Fruit fly (Drosophila melanogaster) S2 (cell line): ENCODE measurements around the gene CG46523.

Experiments used
- CG8478 ChIP-seq: fragments of >200 bp; optimal IDR thresholded peaks from 2 replicates; lab custom pipeline; 2018
- CTCF ChIP-seq, 2 experiments: fragments of >200 bp; optimal IDR thresholded peaks; 2 replicates each; lab custom pipeline; 2018

CG46523 gene

DNA sequence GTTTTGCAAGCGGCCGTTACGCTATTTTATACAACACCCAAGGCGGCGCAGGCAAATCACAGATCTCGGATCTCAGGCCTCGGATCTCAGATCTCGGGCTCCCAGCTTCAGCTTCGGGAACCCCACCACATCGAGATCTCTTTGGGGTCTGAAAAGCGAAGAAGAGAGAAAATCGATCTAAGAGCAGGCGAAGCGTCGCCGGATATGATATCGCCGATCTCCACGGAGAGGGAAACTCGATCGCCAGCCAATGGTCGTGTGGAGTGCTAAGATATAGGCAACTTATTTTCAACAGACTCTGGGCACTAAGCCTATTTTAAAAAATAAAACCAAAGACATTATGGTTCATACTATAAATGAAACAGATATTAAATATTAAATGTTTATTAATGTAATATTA lies at the start of gene CG46523, which contains the start of gene CG5687:
Gene CG46523 (minus strand): TSS at position 337 of the 400 bp plus-strand sequence.
Gene CG5687 (minus strand): TSS at position 337 of the 400 bp plus-strand sequence.
- TF ChIP-seq CTCF (optimal IDR thresholded peaks at IDR 0.05; lab: Kevin White, UChicago) (no peak), CG8478 (lab: Kevin White, UChicago) (no peak)

- no peak for TF ChIP-seq CTCF (optimal IDR thresholded peaks at IDR 0.05; lab: Kevin White, UChicago)
- no peak for TF ChIP-seq CG8478 (lab: Kevin White, UChicago)
These were observed 46.5 kb upstream of the CG46523 start for dm6 chr3L:1985406-1985805.

DNA sequence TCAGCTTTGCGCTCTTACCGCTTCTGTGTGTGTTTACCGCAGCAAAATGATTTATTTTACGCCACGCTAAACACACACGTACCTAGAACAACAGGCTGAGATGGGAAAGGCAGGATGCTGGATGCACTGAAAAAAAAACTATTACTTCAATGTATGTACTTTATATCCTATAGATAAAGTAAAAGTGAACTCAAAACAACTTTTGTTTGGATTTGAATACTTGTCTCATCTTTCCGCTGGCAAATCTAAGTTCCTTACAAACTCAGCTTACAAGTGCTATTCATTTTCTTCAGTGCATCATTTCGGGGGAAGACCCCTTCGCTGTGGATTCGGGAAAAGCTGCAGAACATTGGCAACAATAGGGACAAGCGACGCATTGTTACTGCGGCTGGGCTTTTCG lies 37.9 kb upstream of the CG46523 start:
- no peak for TF ChIP-seq CTCF (optimal IDR thresholded peaks at IDR 0.05; lab: Kevin White, UChicago)

- no peak for TF ChIP-seq CG8478 (lab: Kevin White, UChicago)
- TF ChIP-seq CTCF (optimal IDR thresholded peaks at IDR 0.05; lab: Kevin White, UChicago) = no peak
These were observed 32.3 kb upstream of the CG46523 start, which contains the start of the genes CG11815 and acs for dm6 chr3L:1971103-1971742. Gene CG11815, minus strand, starts transcription at chr3L:1971200. Gene acs, plus strand, starts transcription at chr3L:1971638.

DNA sequence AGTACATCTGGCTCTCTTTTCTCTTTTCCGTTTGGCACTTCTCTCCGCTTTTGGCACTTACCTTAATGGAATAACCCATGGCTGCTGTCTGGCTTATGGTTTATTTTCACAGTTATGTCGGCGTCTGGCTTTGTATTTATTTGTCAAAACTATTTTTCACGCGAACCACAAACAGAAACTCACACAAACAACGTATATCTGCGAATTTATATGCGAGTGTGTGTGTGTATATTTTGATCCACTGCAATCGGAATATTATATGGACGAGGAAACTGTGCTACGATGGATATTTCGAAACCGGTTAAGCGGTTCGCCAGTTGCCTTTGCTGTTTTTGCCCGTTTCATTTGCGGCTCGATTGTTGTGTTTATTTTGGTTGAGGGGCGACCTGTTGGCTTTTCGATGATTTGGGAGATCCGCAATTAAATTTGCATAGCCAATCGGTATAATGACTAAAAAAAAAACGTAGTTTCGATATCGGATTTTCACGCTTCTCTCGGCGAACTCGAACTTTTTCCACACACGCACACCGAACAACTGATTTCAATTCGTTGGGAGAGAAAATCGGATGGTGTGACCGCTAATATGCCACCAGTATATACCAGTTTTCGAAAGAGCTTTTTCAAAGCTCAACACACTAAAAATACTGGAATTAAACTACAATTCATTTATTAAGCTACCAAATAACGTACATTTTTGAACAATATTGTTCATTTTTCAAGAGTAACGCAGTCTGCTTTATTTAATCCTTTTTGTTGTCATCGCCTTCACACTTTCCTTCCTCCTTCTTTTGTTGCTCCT lies 30.8 kb upstream of the CG46523 start, which contains the start of gene CG1927:
Gene CG1927 (minus strand): TSS at position 541 of the 799 bp plus-strand sequence.
- TF ChIP-seq CG8478 (lab: Kevin White, UChicago) = no peak
- no peak for TF ChIP-seq CTCF (optimal IDR thresholded peaks at IDR 0.05; lab: Kevin White, UChicago)

dm6 chr3L:1968805-1969378 lies 30.0 kb upstream of the CG46523 start:
- no peak for TF ChIP-seq CTCF (optimal IDR thresholded peaks at IDR 0.05; lab: Kevin White, UChicago)
- TF ChIP-seq CG8478 (lab: Kevin White, UChicago) = no peak

DNA sequence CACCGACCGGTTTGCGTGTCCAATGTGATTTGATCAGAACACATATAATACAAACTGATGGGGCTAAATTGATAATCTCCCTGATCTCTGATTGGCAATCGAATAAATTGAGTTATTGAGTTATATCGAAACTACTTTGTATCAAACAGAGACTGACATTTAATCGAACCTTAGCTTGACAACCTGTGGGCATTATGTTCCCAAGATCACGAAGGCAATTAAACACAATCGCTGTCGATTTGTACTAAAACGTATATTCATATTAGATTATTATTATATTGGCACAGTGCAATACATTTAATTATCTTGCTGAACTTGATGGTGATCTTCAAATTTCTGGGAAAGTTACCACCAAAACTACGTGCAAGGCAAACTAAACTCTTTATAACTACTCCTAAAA lies 29.5 kb upstream of the CG46523 start:
- no peak for TF ChIP-seq CG8478 (lab: Kevin White, UChicago)
- no peak for TF ChIP-seq CTCF (optimal IDR thresholded peaks at IDR 0.05; lab: Kevin White, UChicago)

DNA sequence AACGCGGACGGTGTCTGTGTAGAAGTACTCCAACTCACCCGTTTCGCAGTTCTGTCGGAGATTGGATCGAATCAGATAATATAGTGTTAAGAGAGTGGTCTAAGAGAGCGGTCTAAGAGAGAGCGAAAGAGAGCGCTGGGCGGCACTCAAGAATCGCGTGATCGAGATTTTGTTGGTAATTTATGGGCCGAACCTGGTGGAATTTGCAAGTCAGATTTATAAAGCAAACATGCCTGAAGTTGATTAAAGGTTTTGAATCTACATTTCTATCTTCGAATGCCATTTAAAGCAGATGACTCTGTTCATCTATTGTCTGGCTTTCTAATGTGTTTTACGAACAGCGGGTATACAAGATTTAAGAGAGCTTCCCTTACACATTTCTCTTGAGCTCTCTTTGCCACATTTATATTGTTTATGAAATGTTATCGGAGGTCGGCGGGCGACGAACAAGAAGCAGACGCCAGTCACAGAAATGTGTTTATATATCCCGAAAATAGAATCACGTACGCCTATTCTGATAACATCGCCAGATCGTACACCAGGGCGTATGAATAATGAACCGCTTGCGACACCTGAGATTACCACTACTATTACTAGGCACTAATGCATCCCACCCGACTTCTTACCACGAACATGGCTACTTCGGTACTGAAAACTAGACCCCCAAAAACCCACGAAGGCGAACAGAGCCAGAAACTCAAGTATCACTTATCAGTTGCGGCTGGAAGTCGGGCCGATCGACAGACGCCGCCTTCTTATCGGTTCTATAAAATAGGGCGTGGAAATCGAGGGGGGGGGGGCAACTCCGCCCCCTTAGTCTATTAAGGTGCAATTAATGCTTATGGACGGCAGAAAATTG lies 28.8 kb upstream of the CG46523 start:
- TF ChIP-seq CTCF (optimal IDR thresholded peaks at IDR 0.05; lab: Kevin White, UChicago) (no peak), CG8478 (lab: Kevin White, UChicago) (no peak)

DNA sequence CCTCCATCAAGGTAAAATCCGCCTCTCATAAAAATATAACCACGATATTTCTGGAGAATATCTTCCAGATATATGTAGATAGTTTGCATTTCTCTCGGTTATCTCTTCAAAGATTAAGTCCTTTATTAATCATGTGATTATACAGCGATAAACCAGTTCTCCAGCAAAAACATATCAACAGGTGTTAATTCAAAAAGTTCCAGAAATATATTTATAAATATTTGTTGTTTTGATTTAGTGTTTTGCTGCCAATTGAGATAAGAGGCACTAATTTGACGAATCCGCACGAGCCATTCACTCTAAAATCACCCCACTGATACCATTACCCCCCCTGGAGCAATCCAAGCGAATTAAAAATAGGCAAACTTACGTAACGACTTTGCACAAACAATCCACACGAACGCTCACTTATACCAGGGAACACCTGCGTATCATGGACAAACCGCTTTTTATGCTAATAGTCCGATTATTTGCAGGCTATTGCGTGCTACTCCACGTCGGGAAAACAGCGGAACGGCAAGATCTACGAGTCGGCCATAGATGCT lies 25.8 kb upstream of the CG46523 start:
- TF ChIP-seq CG8478 (lab: Kevin White, UChicago) (no peak), CTCF (optimal IDR thresholded peaks at IDR 0.05; lab: Kevin White, UChicago) (no peak)

DNA sequence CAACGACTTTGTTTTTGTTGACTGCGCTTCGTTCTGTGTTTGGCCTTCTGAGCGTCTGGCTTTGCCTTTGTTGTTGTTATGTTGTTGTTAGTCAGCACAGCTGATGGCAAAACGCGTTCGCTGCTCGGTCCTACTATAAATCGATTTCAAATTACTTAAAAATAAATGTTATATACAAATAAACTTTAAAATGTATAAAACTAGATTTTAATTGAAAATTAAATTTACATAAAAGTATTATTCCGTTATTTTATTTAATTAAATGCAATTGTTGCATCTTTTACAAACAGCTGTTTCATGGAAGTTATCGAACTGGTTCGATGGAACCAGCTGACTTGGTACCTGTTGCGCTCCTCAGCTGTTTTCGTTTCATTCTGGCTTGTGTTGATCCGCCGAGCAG lies 25.2 kb upstream of the CG46523 start, which contains the start of gene mv:
Gene mv (minus strand): TSS at position 80 of the 400 bp plus-strand sequence.
- TF ChIP-seq CTCF (optimal IDR thresholded peaks at IDR 0.05; lab: Kevin White, UChicago) (no peak), CG8478 (lab: Kevin White, UChicago) (no peak)

DNA sequence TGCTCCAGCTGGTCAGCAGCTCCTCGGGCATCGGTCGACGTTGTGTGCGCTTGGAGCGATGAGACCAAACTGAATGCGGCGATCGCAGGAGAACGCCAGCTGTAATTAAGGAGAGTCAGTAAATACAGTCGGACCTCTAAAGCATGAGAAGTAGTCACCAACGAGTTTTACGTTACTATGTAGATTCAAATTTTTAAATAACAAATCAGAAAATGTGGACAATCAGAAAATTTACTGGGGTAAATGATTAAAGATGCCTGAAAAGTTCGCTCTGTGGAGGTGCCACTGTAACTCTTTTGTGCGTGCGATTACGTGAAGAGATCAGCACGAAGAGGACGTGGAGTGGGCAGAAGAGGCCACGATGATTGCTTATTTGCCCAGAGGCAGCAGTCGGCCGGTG lies 24.1 kb upstream of the CG46523 start, which contains the start of gene SCOT:
Gene SCOT (plus strand): TSS at position 180 of the 400 bp plus-strand sequence.
- TF ChIP-seq CG8478 (lab: Kevin White, UChicago) (no peak), CTCF (optimal IDR thresholded peaks at IDR 0.05; lab: Kevin White, UChicago) (no peak)

dm6 chr3L:1947463-1948126 lies 8.7 kb upstream of the CG46523 start, which contains the start of the genes mu2 and Cnb:
Gene mu2, minus strand, starts transcription at chr3L:1947475.
Gene Cnb, plus strand, starts transcription at chr3L:1947565.
- TF ChIP-seq CTCF (optimal IDR thresholded peaks at IDR 0.05; lab: Kevin White, UChicago) (no peak), CG8478 (lab: Kevin White, UChicago) (no peak)

dm6 chr3L:1940843-1941418 lies 2.0 kb upstream of the CG46523 start, which contains the start of gene Mfap1:
Gene Mfap1, plus strand, starts transcription at chr3L:1941068.
- TF ChIP-seq CTCF (optimal IDR thresholded peaks at IDR 0.05; lab: Kevin White, UChicago) = no peak
- no peak for TF ChIP-seq CG8478 (lab: Kevin White, UChicago)
